Worm (Caenorhabditis elegans) whole organism, L1 larva: ENCODE data around the gene C14A4.6.
A peak's percentile ranks its signal among the peaks of the same experiment; 100 is the strongest.

ENCODE experiments used
- egl-13 ChIP-seq: sonication (generic microtip); optimal IDR thresholded peaks from 2 replicates; lab custom pipeline; 2016; ENCODE audit warnings: missing genotype, missing genetic modification reagents, missing genetic modification characterization, missing compliant biosample characterization
- elt-2 ChIP-seq: sonication (generic microtip); optimal IDR thresholded peaks from 2 replicates; lab custom pipeline; 2016; ENCODE audit warnings: missing genetic modification characterization, mild to moderate bottlenecking, inconsistent platforms, missing compliant biosample characterization, missing genetic modification reagents
- fkh-10 ChIP-seq: sonication (generic microtip); optimal IDR thresholded peaks from 2 replicates; lab custom pipeline; 2017; ENCODE audit warnings: missing biosample characterization, missing genetic modification reagents, missing genetic modification characterization
- lir-3 ChIP-seq: sonication (generic microtip); optimal IDR thresholded peaks from 2 replicates; lab custom pipeline; 2016; ENCODE audit warnings: mild to moderate bottlenecking, missing genetic modification characterization, moderate library complexity, missing compliant biosample characterization; ENCODE audit not compliant: poor library complexity
- mep-1 ChIP-seq: fragments of 150-350 bp; optimal IDR thresholded peaks from 2 replicates; lab custom pipeline; 2014; ENCODE audit warnings: missing biosample characterization, missing genetic modification characterization
- nhr-11 ChIP-seq: fragments of 150-350 bp; optimal IDR thresholded peaks from 2 replicates; lab custom pipeline; 2014; ENCODE audit warnings: missing biosample characterization, missing genetic modification characterization
- nhr-20 ChIP-seq: sonication (generic microtip); optimal IDR thresholded peaks from 2 replicates; lab custom pipeline; 2016; ENCODE audit warnings: mild to moderate bottlenecking, missing genetic modification characterization, missing compliant biosample characterization
- nhr-237 ChIP-seq: fragments of 150-350 bp; optimal IDR thresholded peaks from 2 replicates; lab custom pipeline; 2014; ENCODE audit warnings: missing biosample characterization, missing genetic modification characterization
- nhr-76 ChIP-seq: sonication (generic microtip); optimal IDR thresholded peaks from 2 replicates; lab custom pipeline; 2017; ENCODE audit warnings: missing biosample characterization, missing genetic modification characterization
- nhr-84 ChIP-seq: sonication (generic microtip); optimal IDR thresholded peaks from 2 replicates; lab custom pipeline; 2017; ENCODE audit warnings: missing biosample characterization, missing genetic modification characterization
- nhr-90 ChIP-seq: sonication (generic microtip); optimal IDR thresholded peaks from 2 replicates; lab custom pipeline; 2016; ENCODE audit warnings: mild to moderate bottlenecking, missing genetic modification characterization, missing compliant biosample characterization; ENCODE audit not compliant: poor library complexity
- tbx-2 ChIP-seq: sonication (generic microtip); optimal IDR thresholded peaks from 2 replicates; lab custom pipeline; 2016; ENCODE audit warnings: missing genetic modification characterization, missing compliant biosample characterization
- unc-62 ChIP-seq: fragments of 150-350 bp; optimal IDR thresholded peaks from 2 replicates; lab custom pipeline; 2014; ENCODE audit warnings: missing biosample characterization, missing genetic modification reagents, missing genetic modification characterization
- ztf-4 ChIP-seq: fragments of 150-350 bp; optimal IDR thresholded peaks from 2 replicates; lab custom pipeline; 2014; ENCODE audit warnings: missing biosample characterization, missing genetic modification characterization

- TF ChIP-seq mep-1 (no peak), nhr-76 (tag; lab: Kevin White, UChicago) (no peak), unc-62 (GFP tag; lab: Kevin White, UChicago) (no peak), nhr-11 (tag; lab: Kevin White, UChicago) (no peak), nhr-20 (no peak), egl-13 (no peak), lir-3 (tag; lab: Kevin White, UChicago) (peak; percentile 27), nhr-237 (tag; lab: Kevin White, UChicago) (no peak), nhr-90 (tag; lab: Kevin White, UChicago) (no peak), tbx-2 (no peak), ztf-4 (no peak), fkh-10 (GFP tag; lab: Kevin White, UChicago) (no peak), elt-2 (tag; lab: Kevin White, UChicago) (peak; percentile 66), nhr-84 (tag; lab: Kevin White, UChicago) (no peak)
Measured at ce11 chrII:10559671-10560184, 34.8 kb downstream of the C14A4.6 start.
